Worm (Caenorhabditis elegans): ENCODE results near the gene srh-291.

DNA sequence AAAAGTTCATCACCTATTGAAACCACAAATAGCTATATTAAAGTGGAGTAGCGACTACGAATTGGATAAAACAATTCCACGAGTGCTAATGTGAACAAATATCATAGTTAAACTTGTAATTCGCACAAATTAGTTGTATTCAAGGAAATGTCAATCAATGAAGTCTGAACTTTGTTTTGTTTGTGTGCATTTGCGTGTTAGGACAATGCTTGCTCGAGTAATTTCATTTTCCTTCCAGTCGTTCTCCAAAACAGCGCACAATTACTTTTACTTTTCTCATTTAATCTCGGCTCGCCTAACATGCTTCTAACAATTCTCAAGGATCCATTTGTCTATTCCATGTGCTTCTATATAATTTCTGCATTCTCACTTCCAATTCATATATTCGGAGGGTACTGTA lies 19.2 kb downstream of the srh-291 start, which contains the start of gene srh-301:
- TF ChIP-seq T22C8.4 (GFP tag; IDR thresholded peaks at IDR 0.05) (no peak), flt-1 (GFP tag; IDR thresholded peaks at IDR 0.05) (no peak), tab-1 (GFP tag; IDR thresholded peaks at IDR 0.05) (no peak), med-1 (GFP tag; optimal IDR thresholded peaks at IDR 0.05; ENCODE audit: insufficient read depth) (no peak), ref-1 (GFP tag; conservative IDR thresholded peaks at IDR 0.05) (no peak), ztf-23 (GFP tag; IDR thresholded peaks at IDR 0.05) (no peak)
